Fruit fly (Drosophila melanogaster) whole organism, prepupa: ENCODE results near the gene CG1812.

Experiments used
- Blimp-1 ChIP-seq: fragments of 200-800 bp; sonication (Bioruptor generic); optimal IDR thresholded peaks from 3 replicates; lab custom pipeline; 2017; ENCODE audit warnings: missing biosample characterization, missing genetic modification characterization, mild to moderate bottlenecking, moderate library complexity, missing genetic modification reagents
- CG10631 ChIP-seq: fragments of 200-800 bp; sonication (Bioruptor generic); optimal IDR thresholded peaks from 2 replicates; lab custom pipeline; 2016; ENCODE audit warnings: missing biosample characterization, missing genetic modification characterization
- CG10669 ChIP-seq: fragments of 200-800 bp; sonication (Bioruptor generic); optimal IDR thresholded peaks from 3 replicates; lab custom pipeline; 2018; ENCODE audit warnings: missing biosample characterization, mild to moderate bottlenecking, missing genetic modification characterization, moderate library complexity
- CG11294 ChIP-seq: fragments of 200-800 bp; sonication (Bioruptor generic); IDR thresholded peaks from 2 replicates; pipeline ENCODE4 v1.3.6; 2022; ENCODE audit warnings: missing biosample characterization, missing genetic modification characterization
- CG15336 ChIP-seq: fragments of 200-800 bp; sonication (Bioruptor generic); IDR thresholded peaks from 2 replicates; pipeline ENCODE4 v1.3.6; 2022; ENCODE audit warnings: missing biosample characterization, missing genetic modification characterization
- CG1621 ChIP-seq: fragments of 200-800 bp; sonication (Bioruptor generic); optimal IDR thresholded peaks from 3 replicates; lab custom pipeline; 2018; ENCODE audit warnings: missing biosample characterization, mild to moderate bottlenecking, missing genetic modification characterization
- CG16779 ChIP-seq: fragments of 200-800 bp; sonication (Bioruptor generic); optimal IDR thresholded peaks from 3 replicates; lab custom pipeline; 2017; ENCODE audit warnings: missing biosample characterization, mild to moderate bottlenecking, missing genetic modification characterization
- CG3032 ChIP-seq: fragments of 200-800 bp; optimal IDR thresholded peaks from 2 replicates; lab custom pipeline; 2019; ENCODE audit warnings: missing biosample characterization, mild to moderate bottlenecking, missing genetic modification characterization, moderate library complexity
- CG31627 ChIP-seq: fragments of 200-800 bp; sonication (Bioruptor generic); optimal IDR thresholded peaks from 3 replicates; lab custom pipeline; 2016; ENCODE audit warnings: missing biosample characterization, missing genetic modification characterization
- CG3919 ChIP-seq: fragments of 200-800 bp; sonication (Bioruptor generic); optimal IDR thresholded peaks from 3 replicates; lab custom pipeline; 2016; ENCODE audit warnings: missing biosample characterization, missing genetic modification characterization
- CG4318 ChIP-seq: fragments of 200-800 bp; sonication (Bioruptor generic); optimal IDR thresholded peaks from 3 replicates; lab custom pipeline; 2017; ENCODE audit warnings: missing biosample characterization, mild to moderate bottlenecking, missing genetic modification characterization
- CG6163 ChIP-seq: fragments of 200-800 bp; sonication (Bioruptor generic); IDR thresholded peaks from 3 replicates; pipeline ENCODE4 v1.3.6; 2022; ENCODE audit warnings: missing biosample characterization, missing genetic modification characterization
- CG6276 ChIP-seq: fragments of 200-800 bp; sonication (Bioruptor generic); optimal IDR thresholded peaks from 2 replicates; lab custom pipeline; 2017; ENCODE audit warnings: missing biosample characterization, mild to moderate bottlenecking, missing genetic modification characterization
- CG6792 ChIP-seq: fragments of 200-800 bp; sonication (Bioruptor generic); optimal IDR thresholded peaks from 3 replicates; lab custom pipeline; 2016; ENCODE audit warnings: missing biosample characterization, missing genetic modification characterization
- CG8319 ChIP-seq: fragments of 200-800 bp; sonication (Bioruptor generic); optimal IDR thresholded peaks from 3 replicates; lab custom pipeline; 2016; ENCODE audit warnings: missing biosample characterization, missing genetic modification characterization
- CG9139 ChIP-seq: fragments of 200-800 bp; sonication (Bioruptor generic); optimal IDR thresholded peaks from 3 replicates; lab custom pipeline; 2017; ENCODE audit warnings: missing biosample characterization, mild to moderate bottlenecking, missing genetic modification characterization
- Eip75B ChIP-seq: fragments of 200-800 bp; sonication (Bioruptor generic); optimal IDR thresholded peaks from 3 replicates; lab custom pipeline; 2016; ENCODE audit warnings: missing biosample characterization, missing genetic modification characterization
- Eip78C ChIP-seq: fragments of 200-800 bp; sonication (Bioruptor generic); peaks from one replicate; lab custom pipeline; 2016; ENCODE audit warnings: missing biosample characterization, missing genetic modification characterization
- Eip93F ChIP-seq: fragments of 200-800 bp; sonication (Bioruptor generic); optimal IDR thresholded peaks from 2 replicates; lab custom pipeline; 2016; ENCODE audit warnings: missing biosample characterization, mild to moderate bottlenecking, missing genetic modification characterization
- Ets21C ChIP-seq: fragments of 200-800 bp; sonication (Bioruptor generic); optimal IDR thresholded peaks from 3 replicates; lab custom pipeline; 2016; ENCODE audit warnings: missing biosample characterization, missing genetic modification characterization
- Ets96B ChIP-seq: fragments of 200-800 bp; optimal IDR thresholded peaks from 2 replicates; lab custom pipeline; 2019; ENCODE audit warnings: missing biosample characterization, mild to moderate bottlenecking, missing genetic modification characterization, moderate library complexity
- Hr38 ChIP-seq: sonication (Bioruptor generic); optimal IDR thresholded peaks from 2 replicates; lab custom pipeline; 2016; ENCODE audit warnings: missing biosample characterization, missing genetic modification characterization
- Hr39 ChIP-seq: fragments of 200-800 bp; sonication (Bioruptor generic); optimal IDR thresholded peaks from 2 replicates; lab custom pipeline; 2016; ENCODE audit warnings: missing biosample characterization, missing genetic modification characterization
- Hr4 ChIP-seq: fragments of 200-800 bp; sonication (Bioruptor generic); optimal IDR thresholded peaks from 3 replicates; lab custom pipeline; 2016; ENCODE audit warnings: missing biosample characterization, missing genetic modification characterization
- OdsH ChIP-seq: fragments of 200-800 bp; sonication (Bioruptor generic); optimal IDR thresholded peaks from 3 replicates; lab custom pipeline; 2016; ENCODE audit warnings: missing biosample characterization, missing genetic modification characterization
- Smox ChIP-seq: fragments of 200-800 bp; sonication (Bioruptor generic); optimal IDR thresholded peaks from 3 replicates; lab custom pipeline; 2016; ENCODE audit warnings: missing biosample characterization, missing genetic modification characterization
- Sox102F ChIP-seq: fragments of 200-800 bp; sonication (Bioruptor generic); optimal IDR thresholded peaks from 2 replicates; lab custom pipeline; 2016; ENCODE audit warnings: missing biosample characterization, mild to moderate bottlenecking, missing genetic modification characterization
- Sox14 ChIP-seq: fragments of 200-800 bp; sonication (Bioruptor generic); optimal IDR thresholded peaks from 3 replicates; lab custom pipeline; 2016; ENCODE audit warnings: missing biosample characterization, missing genetic modification characterization
- Sox15 ChIP-seq: fragments of 200-800 bp; sonication (Bioruptor generic); optimal IDR thresholded peaks from 3 replicates; lab custom pipeline; 2016; ENCODE audit warnings: missing biosample characterization, missing genetic modification characterization
- acj6 ChIP-seq: fragments of 200-800 bp; sonication (Bioruptor generic); optimal IDR thresholded peaks from 3 replicates; lab custom pipeline; 2016; ENCODE audit warnings: missing biosample characterization, missing genetic modification characterization
- cyc ChIP-seq: fragments of 200-800 bp; sonication (Bioruptor generic); optimal IDR thresholded peaks from 3 replicates; lab custom pipeline; 2016; ENCODE audit warnings: missing biosample characterization, missing genetic modification characterization
- dsx ChIP-seq: fragments of 200-800 bp; optimal IDR thresholded peaks from 3 replicates; lab custom pipeline; 2019; ENCODE audit warnings: missing biosample characterization, mild to moderate bottlenecking, missing genetic modification characterization, moderate library complexity; ENCODE audit not compliant: poor library complexity, severe bottlenecking
- eg ChIP-seq: fragments of 200-800 bp; sonication (Bioruptor generic); IDR thresholded peaks from 3 replicates; pipeline ENCODE4 v1.3.6; 2022; ENCODE audit warnings: missing biosample characterization, missing genetic modification characterization
- esn ChIP-seq: fragments of 200-800 bp; sonication (Bioruptor generic); optimal IDR thresholded peaks from 2 replicates; lab custom pipeline; 2016; ENCODE audit warnings: missing biosample characterization, mild to moderate bottlenecking, missing genetic modification characterization, moderate library complexity
- fd59A ChIP-seq: fragments of 200-800 bp; sonication (Bioruptor generic); optimal IDR thresholded peaks from 2 replicates; lab custom pipeline; 2017; ENCODE audit warnings: missing biosample characterization, mild to moderate bottlenecking, missing genetic modification characterization, missing genetic modification reagents
- fd85E ChIP-seq: fragments of 200-800 bp; sonication (Bioruptor generic); optimal IDR thresholded peaks from 3 replicates; lab custom pipeline; 2016; ENCODE audit warnings: missing biosample characterization, missing genetic modification characterization
- fkh ChIP-seq: fragments of 200-800 bp; sonication (Bioruptor generic); optimal IDR thresholded peaks from 3 replicates; lab custom pipeline; 2017; ENCODE audit warnings: missing biosample characterization, mild to moderate bottlenecking, missing genetic modification characterization, moderate library complexity
- lz ChIP-seq: fragments of 200-800 bp; sonication (Bioruptor generic); optimal IDR thresholded peaks from 3 replicates; lab custom pipeline; 2016; ENCODE audit warnings: missing biosample characterization, missing genetic modification characterization
- net ChIP-seq: fragments of 200-800 bp; sonication (Bioruptor generic); optimal IDR thresholded peaks from 3 replicates; lab custom pipeline; 2016; ENCODE audit warnings: missing biosample characterization, missing genetic modification characterization
- pdm3 ChIP-seq: fragments of 200-800 bp; sonication (Bioruptor generic); optimal IDR thresholded peaks from 3 replicates; lab custom pipeline; 2016; ENCODE audit warnings: missing biosample characterization, missing genetic modification characterization
- salr ChIP-seq, 2 experiments: fragments of 200-800 bp; sonication (Bioruptor generic); optimal IDR thresholded peaks; 3 replicates each; lab custom pipeline; 2016 to 2018; ENCODE audit warnings: missing biosample characterization in 2 of 2, missing genetic modification characterization in 2 of 2, mild to moderate bottlenecking in 1 of 2
- spab ChIP-seq: fragments of 200-800 bp; sonication (Bioruptor generic); optimal IDR thresholded peaks from 2 replicates; lab custom pipeline; 2017; ENCODE audit warnings: missing biosample characterization, mild to moderate bottlenecking, missing genetic modification characterization, missing genetic modification reagents
- ss ChIP-seq, 2 experiments: fragments of 200-800 bp; sonication (Bioruptor generic); optimal IDR thresholded peaks; 2 replicates in 1 of 2; 3 replicates in 1 of 2; lab custom pipeline; 2017 to 2018; ENCODE audit warnings: mild to moderate bottlenecking in 2 of 2, missing biosample characterization in 2 of 2, missing genetic modification characterization in 2 of 2, moderate library complexity in 1 of 2
- svp ChIP-seq: fragments of 200-800 bp; sonication (Bioruptor generic); peaks from one replicate; lab custom pipeline; 2016; ENCODE audit warnings: missing biosample characterization, missing genetic modification characterization
- topi ChIP-seq: fragments of 200-800 bp; sonication (Bioruptor generic); optimal IDR thresholded peaks from 3 replicates; lab custom pipeline; 2016; ENCODE audit warnings: missing biosample characterization, missing genetic modification characterization
- vri ChIP-seq: fragments of 200-800 bp; sonication (Bioruptor generic); optimal IDR thresholded peaks from 3 replicates; lab custom pipeline; 2016; ENCODE audit warnings: missing biosample characterization, mild to moderate bottlenecking, missing genetic modification characterization

CG1812 gene

DNA sequence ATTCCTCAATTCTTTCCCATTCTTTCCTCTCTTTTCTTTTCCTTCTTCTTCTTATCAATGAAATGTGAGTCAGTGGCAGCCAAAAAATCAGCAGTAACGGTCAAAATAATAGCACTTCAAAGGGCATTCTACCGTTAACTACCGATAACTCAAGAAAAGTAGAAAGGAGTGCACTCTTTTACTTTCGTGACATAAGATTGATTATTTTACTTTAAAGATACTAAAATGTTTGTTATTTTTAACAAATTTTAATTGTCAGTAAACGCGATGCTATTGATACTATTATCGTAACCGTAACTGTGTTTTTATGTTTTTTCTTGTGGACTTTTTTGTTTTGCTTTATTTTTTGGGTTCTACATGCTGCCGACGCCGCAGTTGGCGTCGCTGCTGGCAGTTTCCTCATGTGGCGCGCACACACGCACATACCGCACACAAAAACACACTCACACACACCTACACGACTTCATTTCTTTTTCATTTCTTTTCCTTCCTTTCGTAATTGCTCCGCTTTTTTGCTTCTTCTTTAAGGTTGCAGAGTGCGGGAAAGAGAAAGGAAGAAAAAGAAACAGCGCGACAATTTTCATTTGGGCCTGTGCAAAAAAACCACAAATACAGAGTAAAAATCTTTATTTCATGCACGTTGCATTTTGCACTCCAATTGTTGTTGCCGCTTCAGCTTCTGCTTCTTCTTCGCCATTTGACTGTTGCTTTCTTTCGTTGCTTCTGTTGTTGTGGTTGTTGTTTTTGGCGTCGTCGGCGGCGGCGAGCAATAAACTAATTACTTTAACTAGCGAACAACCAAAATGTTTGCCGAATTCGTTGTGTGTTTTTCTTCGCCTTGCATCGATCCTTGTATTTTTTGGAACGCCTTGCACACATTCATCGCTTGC is 1.6 kb upstream of the CG1812 start (continued):
- TF ChIP-seq Eip75B (GFP tag; lab: Kevin White, UChicago): peak; percentile 20
- TF ChIP-seq Blimp-1 (GFP tag; lab: Kevin White, UChicago): peak; percentile 23
- peak; percentile 68 for TF ChIP-seq Hr39 (GFP tag; lab: Kevin White, UChicago)
- TF ChIP-seq CG10669 (GFP tag; lab: Kevin White, UChicago): no peak
- peak; percentile 57; the same call in 2 of the 3 replicates for TF ChIP-seq CG6163
- no peak for TF ChIP-seq Hr4 (GFP tag; lab: Kevin White, UChicago)
- TF ChIP-seq fd85E (GFP tag; lab: Kevin White, UChicago): no peak
- peak; percentile 59 for TF ChIP-seq CG31627 (GFP tag; lab: Kevin White, UChicago)
- TF ChIP-seq Sox102F (GFP tag; lab: Kevin White, UChicago): peak; percentile 76
- TF ChIP-seq Sox14 (GFP tag; lab: Kevin White, UChicago): peak; percentile 21
- peak; percentile 15 for TF ChIP-seq CG6276
- peak; percentile 79 for TF ChIP-seq esn (GFP tag; lab: Kevin White, UChicago)
- TF ChIP-seq CG4318 (GFP tag; lab: Kevin White, UChicago): no peak
- peak; percentile 20 for TF ChIP-seq CG6792
- no peak for TF ChIP-seq Ets96B
- TF ChIP-seq Eip93F (GFP tag; lab: Kevin White, UChicago): peak; percentile 32
- TF ChIP-seq fkh (GFP tag; lab: Kevin White, UChicago): no peak
- no peak for TF ChIP-seq dsx (GFP tag; lab: Kevin White, UChicago)
- no peak for TF ChIP-seq CG9139 (GFP tag; lab: Kevin White, UChicago)
- TF ChIP-seq Sox15: no peak

DNA sequence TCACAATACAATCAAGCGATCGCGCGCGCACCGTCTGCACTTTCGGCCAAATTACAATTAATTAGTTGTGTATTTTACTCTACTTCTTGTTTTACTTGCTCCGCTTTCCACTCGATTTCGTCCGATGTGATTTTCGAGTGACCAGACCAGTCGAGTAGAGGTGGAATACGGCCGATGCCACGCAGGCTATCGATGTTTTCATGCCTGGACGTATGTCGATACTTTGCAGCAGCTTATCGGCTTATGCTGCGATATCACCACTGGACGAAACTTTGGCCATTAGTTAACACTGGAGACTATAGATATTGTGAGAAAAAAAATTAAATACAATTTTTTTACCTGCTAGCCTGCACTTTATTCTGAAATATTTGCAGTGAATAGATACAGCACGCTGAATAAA is 804 bp upstream of the CG1812 start, which contains the start of gene RhoGAP19D:
Gene RhoGAP19D (minus strand): TSS at position 155 of the 400 bp plus-strand sequence.
- TF ChIP-seq Sox15: no peak
- TF ChIP-seq CG3919 (GFP tag; lab: Kevin White, UChicago): peak; percentile 40
- TF ChIP-seq CG10669 (GFP tag; lab: Kevin White, UChicago): no peak
- TF ChIP-seq vri: peak; percentile 39
- TF ChIP-seq CG6163: peak; percentile 65
- TF ChIP-seq Ets21C (GFP tag; lab: Kevin White, UChicago): peak; percentile 25
- TF ChIP-seq spab (GFP tag; lab: Kevin White, UChicago): no peak
- TF ChIP-seq cyc (GFP tag; lab: Kevin White, UChicago): peak; percentile 50
- peak; percentile 9 for TF ChIP-seq Hr4 (GFP tag; lab: Kevin White, UChicago)
- no peak for TF ChIP-seq CG4318 (GFP tag; lab: Kevin White, UChicago)
- TF ChIP-seq ss (GFP tag; optimal IDR thresholded peaks at IDR 0.05; lab: Kevin White, UChicago): peak in 1 of 2 experiments; percentile 13
- TF ChIP-seq fd59A (GFP tag; lab: Kevin White, UChicago): no peak
- TF ChIP-seq topi (GFP tag; lab: Kevin White, UChicago): peak; percentile 59
- peak; percentile 39 for TF ChIP-seq CG31627 (GFP tag; lab: Kevin White, UChicago)
- peak; percentile 33 for TF ChIP-seq Eip78C (GFP tag; lab: Kevin White, UChicago)
- no peak for TF ChIP-seq CG6276
- TF ChIP-seq svp (GFP tag; lab: Kevin White, UChicago): peak; percentile 80
- no peak for TF ChIP-seq CG3032 (tag; lab: Kevin White, UChicago)
- TF ChIP-seq CG10631 (GFP tag; lab: Kevin White, UChicago): peak; percentile 54
- TF ChIP-seq lz: peak; percentile 49
- peak; percentile 51 for TF ChIP-seq Sox102F (GFP tag; lab: Kevin White, UChicago)
- TF ChIP-seq CG1621: peak; percentile 37
- peak; percentile 54 for TF ChIP-seq acj6 (GFP tag; lab: Kevin White, UChicago)
- TF ChIP-seq Eip75B (GFP tag; lab: Kevin White, UChicago): peak; percentile 30
- TF ChIP-seq OdsH (GFP tag; lab: Kevin White, UChicago): peak; percentile 51
- peak; percentile 59 for TF ChIP-seq Sox14 (GFP tag; lab: Kevin White, UChicago)
- TF ChIP-seq esn (GFP tag; lab: Kevin White, UChicago): peak; percentile 48
- peak in 1 of 2 experiments; percentile 32 for TF ChIP-seq salr (GFP tag; optimal IDR thresholded peaks at IDR 0.05; lab: Kevin White, UChicago)
- TF ChIP-seq net (GFP tag; lab: Kevin White, UChicago): peak; percentile 50
- TF ChIP-seq pdm3: peak; percentile 63
- TF ChIP-seq CG9139 (GFP tag; lab: Kevin White, UChicago): peak; percentile 2
- peak; percentile 35 for TF ChIP-seq Smox (GFP tag; lab: Kevin White, UChicago)
- no peak for TF ChIP-seq CG16779 (tag; lab: Kevin White, UChicago)
- no peak; the same call in 2 of the 3 replicates for TF ChIP-seq eg (GFP tag; lab: Robert Waterston, UW)
- TF ChIP-seq CG11294 (GFP tag; lab: Robert Waterston, UW): no peak
- no peak for TF ChIP-seq CG15336 (GFP tag; lab: Robert Waterston, UW)
- no peak for TF ChIP-seq Hr38
- TF ChIP-seq Hr39 (GFP tag; lab: Kevin White, UChicago): peak; percentile 50
- no peak for TF ChIP-seq CG8319 (GFP tag; lab: Kevin White, UChicago)
